Worm (Caenorhabditis elegans) whole organism, L1 larva: ENCODE data around the gene ZK742.6.

Experiments
- C34B4.2 ChIP-seq: sonication (generic microtip); optimal IDR thresholded peaks from 2 replicates; lab custom pipeline; 2017; ENCODE audit warnings: mild to moderate bottlenecking, missing genetic modification characterization, missing compliant biosample characterization
- aha-1 ChIP-seq: fragments of 150-350 bp; optimal IDR thresholded peaks from 2 replicates; lab custom pipeline; 2014; ENCODE audit warnings: missing biosample characterization, missing genetic modification characterization
- alr-1 ChIP-seq: fragments of 200-800 bp; sonication (Bioruptor generic); optimal IDR thresholded peaks from 2 replicates; lab custom pipeline; 2018; ENCODE audit warnings: borderline replicate concordance, mild to moderate bottlenecking, missing genetic modification characterization, missing compliant biosample characterization
- aly-2 ChIP-seq: fragments of 150-350 bp; optimal IDR thresholded peaks from 2 replicates; lab custom pipeline; 2014; ENCODE audit warnings: missing biosample characterization, missing genetic modification characterization
- ama-1 ChIP-seq: fragments of 150-350 bp; optimal IDR thresholded peaks from 2 replicates; lab custom pipeline; 2014
- ceh-63 ChIP-seq: fragments of 200-800 bp; sonication (Bioruptor generic); optimal IDR thresholded peaks from 2 replicates; lab custom pipeline; 2018; ENCODE audit warnings: mild to moderate bottlenecking, missing genetic modification characterization, missing compliant biosample characterization
- ceh-8 ChIP-seq: fragments of 200-800 bp; sonication (Bioruptor generic); optimal IDR thresholded peaks from 2 replicates; lab custom pipeline; 2018; ENCODE audit warnings: mild to moderate bottlenecking, missing genetic modification characterization, moderate library complexity, missing compliant biosample characterization
- ceh-90 ChIP-seq: sonication (generic microtip); optimal IDR thresholded peaks from 2 replicates; lab custom pipeline; 2016; ENCODE audit warnings: missing genetic modification characterization, missing compliant biosample characterization
- ces-1 ChIP-seq: fragments of 150-350 bp; optimal IDR thresholded peaks from 2 replicates; lab custom pipeline; 2014; ENCODE audit warnings: missing biosample characterization, missing genetic modification reagents, missing genetic modification characterization
- dsc-1 ChIP-seq: sonication (generic microtip); optimal IDR thresholded peaks from 2 replicates; lab custom pipeline; 2016; ENCODE audit warnings: mild to moderate bottlenecking, missing genetic modification characterization, missing compliant biosample characterization
- efl-1 ChIP-seq, 4 experiments: fragments of 150-350 bp; optimal IDR thresholded peaks in 3 of 4; peaks in 1 of 4; 1 replicate in 1 of 4; 2 replicates in 3 of 4; lab custom pipeline; 2014; ENCODE audit warnings: missing biosample characterization in 2 of 4, missing genetic modification characterization in 2 of 4, missing genetic modification reagents in 2 of 4
- egl-13 ChIP-seq: sonication (generic microtip); optimal IDR thresholded peaks from 2 replicates; lab custom pipeline; 2016; ENCODE audit warnings: missing genotype, missing genetic modification reagents, missing genetic modification characterization, missing compliant biosample characterization
- egl-27 ChIP-seq, 2 experiments: fragments of 150-350 bp in 1 of 2; sonication (generic microtip); optimal IDR thresholded peaks; 3 replicates each; lab custom pipeline; 2017 to 2018; ENCODE audit warnings: missing biosample characterization in 2 of 2, missing genetic modification characterization in 2 of 2, missing genetic modification reagents in 2 of 2
- elt-2 ChIP-seq: sonication (generic microtip); optimal IDR thresholded peaks from 2 replicates; lab custom pipeline; 2016; ENCODE audit warnings: missing genetic modification characterization, mild to moderate bottlenecking, inconsistent platforms, missing compliant biosample characterization, missing genetic modification reagents
- fkh-10 ChIP-seq: sonication (generic microtip); optimal IDR thresholded peaks from 2 replicates; lab custom pipeline; 2017; ENCODE audit warnings: missing biosample characterization, missing genetic modification reagents, missing genetic modification characterization
- fkh-4 ChIP-seq: sonication (generic microtip); optimal IDR thresholded peaks from 2 replicates; lab custom pipeline; 2016; ENCODE audit warnings: missing compliant biosample characterization, missing genetic modification characterization, borderline replicate concordance
- hpl-2 ChIP-seq: fragments of 150-350 bp; optimal IDR thresholded peaks from 2 replicates; lab custom pipeline; 2014; ENCODE audit warnings: missing biosample characterization, missing genetic modification reagents, missing genetic modification characterization
- irx-1 ChIP-seq: sonication (generic microtip); optimal IDR thresholded peaks from 2 replicates; lab custom pipeline; 2016; ENCODE audit warnings: missing genetic modification characterization, missing compliant biosample characterization
- isw-1 ChIP-seq: fragments of 200-800 bp; sonication (Bioruptor generic); IDR thresholded peaks from 2 replicates; pipeline ENCODE4 v1.3.6; 2022; ENCODE audit warnings: missing genetic modification characterization, missing compliant biosample characterization
- jun-1 ChIP-seq: fragments of 150-350 bp; optimal IDR thresholded peaks from 2 replicates; lab custom pipeline; 2014; ENCODE audit warnings: missing biosample characterization, missing genetic modification reagents, missing genetic modification characterization
- lin-13 ChIP-seq: fragments of 150-350 bp; optimal IDR thresholded peaks from 2 replicates; lab custom pipeline; 2014; ENCODE audit warnings: missing biosample characterization, missing genetic modification reagents, missing genetic modification characterization
- lin-14 ChIP-seq: fragments of 200-800 bp; sonication (Bioruptor generic); optimal IDR thresholded peaks from 2 replicates; lab custom pipeline; 2018; ENCODE audit warnings: mild to moderate bottlenecking, missing genetic modification characterization, moderate library complexity, missing compliant biosample characterization
- lin-39 ChIP-seq: fragments of 150-350 bp; optimal IDR thresholded peaks from 2 replicates; lab custom pipeline; 2014; ENCODE audit warnings: missing biosample characterization, missing genetic modification reagents, missing genetic modification characterization
- lir-3 ChIP-seq: sonication (generic microtip); optimal IDR thresholded peaks from 2 replicates; lab custom pipeline; 2016; ENCODE audit warnings: mild to moderate bottlenecking, missing genetic modification characterization, moderate library complexity, missing compliant biosample characterization; ENCODE audit not compliant: poor library complexity
- lsy-2 ChIP-seq, 2 experiments: fragments of 150-350 bp; optimal IDR thresholded peaks; 2 replicates each; lab custom pipeline; 2014; ENCODE audit warnings: missing biosample characterization in 2 of 2, missing genetic modification characterization in 2 of 2
- mdl-1 ChIP-seq, 2 experiments: fragments of 150-350 bp; optimal IDR thresholded peaks; 2 replicates each; lab custom pipeline; 2014 to 2017; ENCODE audit warnings: missing biosample characterization in 2 of 2, missing genetic modification characterization in 2 of 2, inconsistent platforms in 1 of 2
- mef-2 ChIP-seq: fragments of 150-350 bp; optimal IDR thresholded peaks from 2 replicates; lab custom pipeline; 2014; ENCODE audit warnings: missing biosample characterization, missing genetic modification characterization
- nhr-11 ChIP-seq: fragments of 150-350 bp; optimal IDR thresholded peaks from 2 replicates; lab custom pipeline; 2014; ENCODE audit warnings: missing biosample characterization, missing genetic modification characterization
- nhr-12 ChIP-seq: sonication (generic microtip); optimal IDR thresholded peaks from 2 replicates; lab custom pipeline; 2017; ENCODE audit warnings: missing biosample characterization, missing genetic modification characterization
- nhr-19 ChIP-seq: fragments of 200-800 bp; sonication (Bioruptor generic); conservative IDR thresholded peaks from 2 replicates; pipeline ENCODE4 v1.3.6; 2022; ENCODE audit warnings: missing genetic modification characterization, missing compliant biosample characterization
- nhr-237 ChIP-seq: fragments of 150-350 bp; optimal IDR thresholded peaks from 2 replicates; lab custom pipeline; 2014; ENCODE audit warnings: missing biosample characterization, missing genetic modification characterization
- nhr-28 ChIP-seq: fragments of 150-350 bp; optimal IDR thresholded peaks from 2 replicates; lab custom pipeline; 2014; ENCODE audit warnings: missing biosample characterization, missing genetic modification characterization
- nhr-47 ChIP-seq: sonication (generic microtip); optimal IDR thresholded peaks from 2 replicates; lab custom pipeline; 2016; ENCODE audit warnings: mild to moderate bottlenecking, missing genetic modification characterization, moderate library complexity, missing compliant biosample characterization
- nhr-77 ChIP-seq: fragments of 150-350 bp; optimal IDR thresholded peaks from 2 replicates; lab custom pipeline; 2014; ENCODE audit warnings: missing biosample characterization, missing genetic modification characterization
- nhr-84 ChIP-seq: sonication (generic microtip); optimal IDR thresholded peaks from 2 replicates; lab custom pipeline; 2017; ENCODE audit warnings: missing biosample characterization, missing genetic modification characterization
- nhr-85 ChIP-seq: sonication (generic microtip); peaks from one replicate; lab custom pipeline; 2016; ENCODE audit warnings: missing genetic modification characterization, inconsistent platforms, missing compliant biosample characterization
- pag-3 ChIP-seq: sonication (generic microtip); optimal IDR thresholded peaks from 2 replicates; lab custom pipeline; 2017; ENCODE audit warnings: missing genetic modification characterization, mild to moderate bottlenecking, missing compliant biosample characterization, antibody characterized with exemption, borderline replicate concordance; ENCODE audit not compliant: insufficient read depth
- pqm-1 ChIP-seq: sonication (generic microtip); optimal IDR thresholded peaks from 3 replicates; lab custom pipeline; 2017; ENCODE audit warnings: missing biosample characterization, missing genetic modification characterization
- rnt-1 ChIP-seq: sonication (generic microtip); optimal IDR thresholded peaks from 2 replicates; lab custom pipeline; 2016; ENCODE audit warnings: mild to moderate bottlenecking, missing genetic modification characterization, moderate library complexity, missing compliant biosample characterization
- skn-1 ChIP-seq: fragments of 150-350 bp; optimal IDR thresholded peaks from 2 replicates; lab custom pipeline; 2014; ENCODE audit warnings: missing biosample characterization, missing genetic modification characterization
- snpc-4 ChIP-seq: fragments of 150-350 bp; optimal IDR thresholded peaks from 2 replicates; lab custom pipeline; 2014; ENCODE audit warnings: missing biosample characterization, missing genetic modification characterization
- sptf-1 ChIP-seq: fragments of 150-350 bp; optimal IDR thresholded peaks from 2 replicates; lab custom pipeline; 2014; ENCODE audit warnings: missing biosample characterization, missing genetic modification characterization
- swsn-7 ChIP-seq: sonication (generic microtip); optimal IDR thresholded peaks from 2 replicates; lab custom pipeline; 2016; ENCODE audit warnings: missing genetic modification characterization, missing compliant biosample characterization
- tbx-2 ChIP-seq: sonication (generic microtip); optimal IDR thresholded peaks from 2 replicates; lab custom pipeline; 2016; ENCODE audit warnings: missing genetic modification characterization, missing compliant biosample characterization
- unc-130 ChIP-seq: fragments of 150-350 bp; optimal IDR thresholded peaks from 2 replicates; lab custom pipeline; 2017; ENCODE audit warnings: missing biosample characterization, missing genetic modification characterization, inconsistent platforms
- unc-30 ChIP-seq: sonication (generic microtip); optimal IDR thresholded peaks from 2 replicates; lab custom pipeline; 2017; ENCODE audit warnings: missing biosample characterization, missing genetic modification characterization
- unc-62 ChIP-seq: fragments of 150-350 bp; optimal IDR thresholded peaks from 2 replicates; lab custom pipeline; 2014; ENCODE audit warnings: missing biosample characterization, missing genetic modification reagents, missing genetic modification characterization
- unc-86 ChIP-seq: sonication (generic microtip); optimal IDR thresholded peaks from 2 replicates; lab custom pipeline; 2016; ENCODE audit warnings: missing genetic modification characterization, missing compliant biosample characterization
- xbp-1 ChIP-seq: sonication (generic microtip); optimal IDR thresholded peaks from 2 replicates; lab custom pipeline; 2016; ENCODE audit warnings: missing genetic modification characterization, missing compliant biosample characterization
- zag-1 ChIP-seq: fragments of 150-350 bp; optimal IDR thresholded peaks from 2 replicates; lab custom pipeline; 2014; ENCODE audit warnings: missing biosample characterization, missing genetic modification characterization
- ztf-11 ChIP-seq, 2 experiments: sonication (generic microtip); optimal IDR thresholded peaks; 2 replicates each; lab custom pipeline; 2016 to 2017; ENCODE audit warnings: missing genetic modification characterization in 2 of 2, missing biosample characterization in 1 of 2, missing compliant biosample characterization in 1 of 2

The ZK742.6 gene

ce11 chrV:7804064-7804800, 10.5 kb downstream of the ZK742.6 start, which contains the start of gene uvs-1 (continued):
- TF ChIP-seq nhr-84 (tag; lab: Kevin White, UChicago) (no peak), nhr-12 (tag; lab: Kevin White, UChicago) (no peak), snpc-4 (tag; lab: Kevin White, UChicago) (peak; percentile 33), elt-2 (tag; lab: Kevin White, UChicago) (peak; percentile 38), aly-2 (tag; lab: Kevin White, UChicago) (no peak), lir-3 (tag; lab: Kevin White, UChicago) (no peak), zag-1 (no peak), pag-3 (tag; lab: Kevin White, UChicago) (no peak), lsy-2 (tag; optimal IDR thresholded peaks at IDR 0.05; lab: Kevin White, UChicago) (peak; percentile 20 to 43), ama-1 (no peak), egl-27 (tag; optimal IDR thresholded peaks at IDR 0.05; lab: Kevin White, UChicago) (no peak), unc-86 (tag; lab: Kevin White, UChicago) (peak; percentile 8), unc-62 (no peak), ztf-11 (tag; optimal IDR thresholded peaks at IDR 0.05; lab: Kevin White, UChicago) (no peak), unc-30 (tag; lab: Kevin White, UChicago) (no peak), jun-1 (tag; lab: Kevin White, UChicago) (no peak), swsn-7 (no peak), isw-1 (GFP tag; lab: Robert Waterston, UW) (no peak), dsc-1 (tag; lab: Kevin White, UChicago) (no peak), nhr-77 (tag; lab: Kevin White, UChicago) (peak; percentile 24), C34B4.2 (tag; lab: Kevin White, UChicago) (no peak), nhr-11 (tag; lab: Kevin White, UChicago) (no peak), nhr-85 (tag; lab: Kevin White, UChicago) (peak; percentile 91), ces-1 (GFP tag; lab: Kevin White, UChicago) (no peak), nhr-47 (peak; percentile 57), mdl-1 (tag; optimal IDR thresholded peaks at IDR 0.05; lab: Kevin White, UChicago) (peak in 1 of 2 experiments; percentile 69), fkh-10 (GFP tag; lab: Kevin White, UChicago) (peak; percentile 17), alr-1 (tag; lab: Kevin White, UChicago) (no peak), rnt-1 (tag; lab: Kevin White, UChicago) (peak; percentile 37), nhr-237 (no peak), lin-14 (GFP tag; lab: Kevin White, UChicago) (peak; percentile 78), sptf-1 (tag; lab: Kevin White, UChicago) (no peak), ceh-90 (tag; lab: Kevin White, UChicago) (no peak), nhr-19 (GFP tag; lab: Robert Waterston, UW) (peak; percentile 69), lin-13 (GFP tag; lab: Kevin White, UChicago) (peak; percentile 26), pqm-1 (no peak), unc-130 (peak; percentile 63), hpl-2 (no peak), ceh-63 (no peak), skn-1 (peak; percentile 48), irx-1 (tag; lab: Kevin White, UChicago) (peak; percentile 46), mef-2 (tag; lab: Kevin White, UChicago) (no peak), ceh-8 (no peak), lin-39 (tag; lab: Kevin White, UChicago) (no peak), fkh-4 (tag; lab: Kevin White, UChicago) (no peak), nhr-28 (tag; lab: Kevin White, UChicago) (no peak), tbx-2 (peak; percentile 41), xbp-1 (tag; lab: Kevin White, UChicago) (peak; percentile 37), aha-1 (no peak), egl-13 (no peak), efl-1 (optimal IDR thresholded peaks at IDR 0.05; lab: Kevin White, UChicago) (peak; percentile 38 to 48), efl-1 (GFP tag; optimal IDR thresholded peaks at IDR 0.05 in 1 of 2; lab: Kevin White, UChicago) (peak; percentile 33 to 95)
